Fruit fly (Drosophila melanogaster) whole organism, embryonic: Measurements from ENCODE around the gene ND-23.

Experiments
- Atf-2 ChIP-seq: fragments of 200-800 bp; sonication (Bioruptor generic); optimal IDR thresholded peaks from 2 replicates; lab custom pipeline; 2016; ENCODE audit warnings: missing biosample characterization, missing genetic modification characterization
- BEAF-32 ChIP-seq: fragments of 200-800 bp; sonication (Bioruptor generic); optimal IDR thresholded peaks from 3 replicates; lab custom pipeline; 2017; ENCODE audit warnings: missing biosample characterization, missing genetic modification characterization, mild to moderate bottlenecking, moderate library complexity, missing genetic modification reagents
- CG10431 ChIP-seq: fragments of 200-800 bp; sonication (Bioruptor generic); optimal IDR thresholded peaks from 3 replicates; lab custom pipeline; 2018; ENCODE audit warnings: missing biosample characterization, mild to moderate bottlenecking, missing genetic modification characterization
- CG10654 ChIP-seq: fragments of 200-800 bp; sonication (Bioruptor generic); optimal IDR thresholded peaks from 2 replicates; lab custom pipeline; 2016; ENCODE audit warnings: missing biosample characterization, missing genetic modification characterization
- CG13287 ChIP-seq: fragments of 200-800 bp; sonication (Bioruptor generic); IDR thresholded peaks from 2 replicates; pipeline ENCODE4 v1.3.6; 2022; ENCODE audit warnings: missing biosample characterization, missing genetic modification characterization; ENCODE audit not compliant: partially characterized antibody
- CG14860 ChIP-seq: fragments of 200-800 bp; sonication (Bioruptor generic); IDR thresholded peaks from 3 replicates; pipeline ENCODE4 v1.3.6; 2022; ENCODE audit warnings: missing biosample characterization, missing genetic modification characterization; ENCODE audit not compliant: partially characterized antibody
- CG1529 ChIP-seq: fragments of 200-800 bp; sonication (Bioruptor generic); optimal IDR thresholded peaks from 3 replicates; lab custom pipeline; 2018; ENCODE audit warnings: missing biosample characterization, missing genetic modification characterization
- CG1603 ChIP-seq: fragments of 200-800 bp; sonication (Bioruptor generic); optimal IDR thresholded peaks from 2 replicates; lab custom pipeline; 2019; ENCODE audit warnings: missing biosample characterization, mild to moderate bottlenecking, missing genetic modification characterization, moderate library complexity
- CG16813 ChIP-seq: fragments of 200-800 bp; sonication (Bioruptor generic); IDR thresholded peaks from 3 replicates; pipeline ENCODE4 v1.3.6; 2022; ENCODE audit warnings: missing biosample characterization, missing genetic modification characterization; ENCODE audit not compliant: partially characterized antibody
- CG18619 ChIP-seq: fragments of 200-800 bp; sonication (Bioruptor generic); optimal IDR thresholded peaks from 3 replicates; lab custom pipeline; 2017; ENCODE audit warnings: missing biosample characterization, mild to moderate bottlenecking, missing genetic modification characterization
- CG18764 ChIP-seq: fragments of 200-800 bp; sonication (Bioruptor generic); optimal IDR thresholded peaks from 3 replicates; lab custom pipeline; 2016; ENCODE audit warnings: missing biosample characterization, missing genetic modification characterization
- CG2116 ChIP-seq: fragments of 200-800 bp; sonication (Bioruptor generic); optimal IDR thresholded peaks from 3 replicates; lab custom pipeline; 2018; ENCODE audit warnings: missing biosample characterization, mild to moderate bottlenecking, missing genetic modification characterization
- CG2129 ChIP-seq: fragments of 200-800 bp; sonication (Bioruptor generic); IDR thresholded peaks from 2 replicates; pipeline ENCODE4 v1.3.6; 2022; ENCODE audit warnings: missing biosample characterization, missing genetic modification characterization; ENCODE audit not compliant: partially characterized antibody
- CG6175 ChIP-seq: fragments of 200-800 bp; sonication (Bioruptor generic); IDR thresholded peaks from 3 replicates; pipeline ENCODE4 v1.3.6; 2022; ENCODE audit warnings: missing biosample characterization, missing genetic modification characterization
- CG8944 ChIP-seq: fragments of 200-800 bp; sonication (Bioruptor generic); optimal IDR thresholded peaks from 3 replicates; lab custom pipeline; 2016; ENCODE audit warnings: missing biosample characterization, missing genetic modification characterization
- Doc3 ChIP-seq: fragments of 200-800 bp; sonication (Bioruptor generic); IDR thresholded peaks from 3 replicates; pipeline ENCODE4 v1.3.6; 2022; ENCODE audit warnings: missing biosample characterization, missing genetic modification characterization; ENCODE audit not compliant: partially characterized antibody
- Dp ChIP-seq: fragments of 200-800 bp; sonication (Bioruptor generic); optimal IDR thresholded peaks from 2 replicates; lab custom pipeline; 2018; ENCODE audit warnings: missing biosample characterization, mild to moderate bottlenecking, missing genetic modification characterization, moderate library complexity
- Dref ChIP-seq: fragments of 200-800 bp; sonication (Bioruptor generic); IDR thresholded peaks from 2 replicates; pipeline ENCODE4 v1.3.6; 2022; ENCODE audit warnings: missing biosample characterization, missing genetic modification characterization
- E2f2 ChIP-seq: fragments of 200-800 bp; sonication (Bioruptor generic); IDR thresholded peaks from 2 replicates; pipeline ENCODE4 v1.3.6; 2022; ENCODE audit warnings: missing biosample characterization, missing genetic modification characterization
- HHEX ChIP-seq: fragments of 200-800 bp; sonication (Bioruptor generic); optimal IDR thresholded peaks from 3 replicates; lab custom pipeline; 2017; ENCODE audit warnings: missing biosample characterization, mild to moderate bottlenecking, missing genetic modification characterization, missing genetic modification reagents
- Hey ChIP-seq: fragments of 200-800 bp; sonication (Bioruptor generic); optimal IDR thresholded peaks from 3 replicates; lab custom pipeline; 2018; ENCODE audit warnings: missing biosample characterization, mild to moderate bottlenecking, missing genetic modification characterization
- Hmr ChIP-seq: fragments of 200-800 bp; sonication (Bioruptor generic); optimal IDR thresholded peaks from 3 replicates; lab custom pipeline; 2017; ENCODE audit warnings: mild to moderate bottlenecking, missing biosample characterization, missing genetic modification reagents, missing genetic modification characterization
- Hr51 ChIP-seq, 2 experiments: fragments of 200-800 bp; sonication (Bioruptor generic); optimal IDR thresholded peaks; 2 replicates in 1 of 2; 3 replicates in 1 of 2; lab custom pipeline; 2016 to 2018; ENCODE audit warnings: missing biosample characterization in 2 of 2, missing genetic modification characterization in 2 of 2, mild to moderate bottlenecking in 1 of 2, moderate library complexity in 1 of 2
- Hsf ChIP-seq: fragments of 200-800 bp; sonication (Bioruptor generic); optimal IDR thresholded peaks from 3 replicates; lab custom pipeline; 2016; ENCODE audit warnings: missing biosample characterization, missing genetic modification characterization
- MBD-R2 ChIP-seq: fragments of 200-800 bp; sonication (Bioruptor generic); IDR thresholded peaks from 2 replicates; pipeline ENCODE4 v1.3.6; 2022; ENCODE audit warnings: missing biosample characterization, missing genetic modification characterization
- MTF-1 ChIP-seq: fragments of 200-800 bp; sonication (Bioruptor generic); optimal IDR thresholded peaks from 2 replicates; lab custom pipeline; 2018; ENCODE audit warnings: missing biosample characterization, mild to moderate bottlenecking, missing genetic modification characterization, borderline replicate concordance
- Mrtf ChIP-seq: fragments of 200-800 bp; sonication (Bioruptor generic); IDR thresholded peaks from 3 replicates; pipeline ENCODE4 v1.3.6; 2022; ENCODE audit warnings: missing biosample characterization, missing genetic modification characterization
- Rfx ChIP-seq: fragments of 200-800 bp; sonication (Bioruptor generic); IDR thresholded peaks from 2 replicates; pipeline ENCODE4 v1.3.6; 2022; ENCODE audit warnings: missing biosample characterization, missing genetic modification characterization
- Scr ChIP-seq: fragments of 200-800 bp; sonication (Bioruptor generic); IDR thresholded peaks from 2 replicates; pipeline ENCODE4 v1.3.6; 2022; ENCODE audit warnings: missing biosample characterization, missing genetic modification characterization; ENCODE audit not compliant: partially characterized antibody
- Xrp1 ChIP-seq: fragments of 200-800 bp; sonication (Bioruptor generic); IDR thresholded peaks from 2 replicates; pipeline ENCODE4 v1.3.6; 2022; ENCODE audit warnings: missing biosample characterization, missing genetic modification characterization
- amos ChIP-seq: fragments of 200-800 bp; sonication (Bioruptor generic); IDR thresholded peaks from 2 replicates; pipeline ENCODE4 v1.3.6; 2022; ENCODE audit warnings: missing biosample characterization, missing genetic modification characterization; ENCODE audit not compliant: partially characterized antibody
- chinmo ChIP-seq: fragments of 200-800 bp; sonication (Bioruptor generic); IDR thresholded peaks from 4 replicates; pipeline ENCODE4 v1.3.6; 2022; ENCODE audit warnings: missing biosample characterization, missing genetic modification characterization; ENCODE audit not compliant: partially characterized antibody
- croc ChIP-seq: fragments of 200-800 bp; sonication (Bioruptor generic); conservative IDR thresholded peaks from 3 replicates; pipeline ENCODE4 v1.3.6; 2022; ENCODE audit warnings: missing biosample characterization, missing genetic modification characterization
- h ChIP-seq: fragments of >200 bp; optimal IDR thresholded peaks from 2 replicates; lab custom pipeline; 2017
- hkb ChIP-seq, 2 experiments: fragments of 200-800 bp in 1 of 2; fragments of >200 bp in 1 of 2; sonication (Bioruptor generic) in 1 of 2; IDR thresholded peaks in 1 of 2; optimal IDR thresholded peaks in 1 of 2; 2 replicates each; pipeline versions ENCODE4 v1.3.6 to Lab custom; 2017 to 2022; ENCODE audit warnings: missing biosample characterization in 1 of 2, missing genetic modification characterization in 1 of 2
- hth ChIP-seq: fragments of >200 bp; optimal IDR thresholded peaks from 2 replicates; lab custom pipeline; 2017; ENCODE audit warnings: inconsistent platforms
- inv ChIP-seq: fragments of 200-800 bp; sonication (Bioruptor generic); IDR thresholded peaks from 2 replicates; pipeline ENCODE4 v1.3.6; 2022; ENCODE audit warnings: missing biosample characterization, missing genetic modification characterization; ENCODE audit not compliant: partially characterized antibody
- jing ChIP-seq: fragments of 200-800 bp; sonication (Bioruptor generic); optimal IDR thresholded peaks from 2 replicates; lab custom pipeline; 2018; ENCODE audit warnings: missing biosample characterization, mild to moderate bottlenecking, missing genetic modification characterization
- nmo ChIP-seq: fragments of 200-800 bp; sonication (Bioruptor generic); optimal IDR thresholded peaks from 2 replicates; lab custom pipeline; 2018; ENCODE audit warnings: missing biosample characterization, mild to moderate bottlenecking, missing genetic modification characterization, moderate library complexity
- org-1 ChIP-seq: fragments of 200-800 bp; sonication (Bioruptor generic); optimal IDR thresholded peaks from 2 replicates; lab custom pipeline; 2017; ENCODE audit warnings: missing biosample characterization, missing genetic modification characterization
- pita ChIP-seq: fragments of 200-800 bp; sonication (Bioruptor generic); optimal IDR thresholded peaks from 2 replicates; lab custom pipeline; 2017; ENCODE audit warnings: missing biosample characterization, mild to moderate bottlenecking, missing genetic modification characterization
- ranshi ChIP-seq: fragments of 200-800 bp; sonication (Bioruptor generic); IDR thresholded peaks from 2 replicates; pipeline ENCODE4 v1.3.6; 2022; ENCODE audit warnings: missing biosample characterization, missing genetic modification characterization
- repo ChIP-seq: fragments of 200-800 bp; sonication (Bioruptor generic); optimal IDR thresholded peaks from 2 replicates; lab custom pipeline; 2016; ENCODE audit warnings: missing biosample characterization, missing genetic modification characterization
- sens ChIP-seq: fragments of 200-800 bp; sonication (Bioruptor generic); peaks from one replicate; lab custom pipeline; 2016; ENCODE audit warnings: missing biosample characterization, missing genetic modification characterization
- sisA ChIP-seq: fragments of 200-800 bp; sonication (Bioruptor generic); IDR thresholded peaks from 2 replicates; pipeline ENCODE4 v1.3.6; 2022; ENCODE audit warnings: missing biosample characterization, missing genetic modification characterization
- ttk ChIP-seq: fragments of 200-800 bp; sonication (Bioruptor generic); IDR thresholded peaks from 2 replicates; pipeline ENCODE4 v2.1.2; 2022; ENCODE audit warnings: missing biosample characterization, missing genetic modification characterization
- unc-4 ChIP-seq: fragments of 200-800 bp; sonication (Bioruptor generic); IDR thresholded peaks from 2 replicates; pipeline ENCODE4 v1.3.6; 2022; ENCODE audit warnings: missing biosample characterization, missing genetic modification characterization; ENCODE audit not compliant: partially characterized antibody
- vnd ChIP-seq: fragments of 200-800 bp; sonication (Bioruptor generic); IDR thresholded peaks from 3 replicates; pipeline ENCODE4 v1.3.6; 2022; ENCODE audit warnings: missing biosample characterization, missing genetic modification characterization; ENCODE audit not compliant: partially characterized antibody

The ND-23 gene

DNA sequence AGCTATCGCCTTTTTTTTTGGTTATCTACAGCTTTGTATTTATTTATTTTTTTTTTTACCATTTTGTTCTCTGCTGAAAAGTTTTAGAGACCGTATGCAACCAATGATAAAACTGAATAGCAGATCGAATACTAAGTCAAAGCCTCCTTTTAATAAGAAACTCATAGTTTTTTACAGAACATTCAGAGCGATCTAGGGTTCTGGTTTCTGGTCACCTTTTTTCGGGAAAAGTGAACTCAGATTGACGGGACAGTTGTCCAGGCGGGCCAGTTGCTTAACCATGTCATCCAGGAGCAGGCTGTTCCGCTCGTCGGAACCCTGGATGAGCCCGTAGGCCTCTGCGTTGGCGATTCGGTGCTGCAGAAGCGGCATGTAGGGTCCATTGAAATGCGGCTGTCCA is 3.6 kb downstream of the ND-23 start, which contains the start of gene CG43318:
Gene CG43318 (minus strand): TSS at position 101 of the 400 bp plus-strand sequence.
- TF ChIP-seq pita (GFP tag; lab: Kevin White, UChicago), result no peak
- no peak for TF ChIP-seq h (lab: Kevin White, UChicago)
- TF ChIP-seq CG10431 (GFP tag; lab: Kevin White, UChicago), result no peak
- no peak for TF ChIP-seq Xrp1 (GFP tag; lab: Robert Waterston, UW)
- no peak for TF ChIP-seq nmo
- no peak for TF ChIP-seq CG18764 (GFP tag; lab: Kevin White, UChicago)
- TF ChIP-seq CG8944 (GFP tag; lab: Kevin White, UChicago), result no peak
- no peak for TF ChIP-seq Rfx
- no peak for TF ChIP-seq croc (GFP tag; lab: Robert Waterston, UW)
- no peak for TF ChIP-seq ranshi (GFP tag; lab: Robert Waterston, UW)
- TF ChIP-seq repo (GFP tag; lab: Kevin White, UChicago), result no peak
- TF ChIP-seq amos (GFP tag; lab: Robert Waterston, UW), result no peak
- TF ChIP-seq Hr51 (GFP tag; optimal IDR thresholded peaks at IDR 0.05; lab: Kevin White, UChicago), result no peak
- no peak for TF ChIP-seq MTF-1 (GFP tag; lab: Kevin White, UChicago)

DNA sequence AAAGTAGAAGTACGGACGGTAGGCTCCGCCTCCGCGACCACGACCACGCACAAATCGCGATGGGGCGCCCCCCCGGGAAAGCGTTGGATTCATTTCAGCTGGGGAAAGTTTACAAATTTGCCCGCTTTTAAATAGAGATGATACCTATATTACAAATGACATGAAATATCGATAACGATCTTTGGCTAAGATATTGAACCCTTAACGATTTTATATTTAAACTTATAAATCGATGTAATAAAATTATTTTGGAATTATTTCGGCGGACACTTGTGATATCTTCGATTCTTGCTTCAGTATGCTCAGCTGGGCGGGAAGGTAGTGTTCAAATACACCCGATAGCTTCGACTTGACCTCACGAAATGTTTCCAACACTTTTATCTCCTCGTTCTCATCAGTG is 4.4 kb downstream of the ND-23 start, which contains the start of gene rec:
Gene rec (minus strand): TSS at position 108 of the 400 bp plus-strand sequence.
- TF ChIP-seq E2f2 (GFP tag; lab: Robert Waterston, UW), result peak; percentile 70
- 0 out of 2 replicates have a peak, but pooled peaks have one; percentile 7 for TF ChIP-seq inv (GFP tag; lab: Robert Waterston, UW)
- TF ChIP-seq Hsf (GFP tag; lab: Kevin White, UChicago), result no peak
- TF ChIP-seq CG10654 (GFP tag; lab: Kevin White, UChicago), result no peak
- TF ChIP-seq CG6175 (GFP tag; lab: Robert Waterston, UW), result no peak
- 0 out of 3 replicates have a peak, but pooled peaks have one; percentile 31 for TF ChIP-seq vnd (GFP tag; lab: Robert Waterston, UW)
- TF ChIP-seq sisA, result no peak
- 0 out of 4 replicates have a peak, but pooled peaks have one; percentile 42 for TF ChIP-seq chinmo (GFP tag; lab: Robert Waterston, UW)
- no peak for TF ChIP-seq Atf-2
- no peak for TF ChIP-seq CG1529
- peak; percentile 26 for TF ChIP-seq CG2116 (GFP tag; lab: Kevin White, UChicago)
- peak; percentile 74 for TF ChIP-seq CG13287 (GFP tag; lab: Robert Waterston, UW)
- no peak for TF ChIP-seq org-1
- peak; percentile 43 for TF ChIP-seq amos (GFP tag; lab: Robert Waterston, UW)
- TF ChIP-seq CG18619 (GFP tag; lab: Kevin White, UChicago), result no peak
- peak; percentile 17; the same call in 1 of the 2 replicates for TF ChIP-seq CG2129 (GFP tag; lab: Robert Waterston, UW)
- peak; percentile 33 for TF ChIP-seq MBD-R2 (GFP tag; lab: Robert Waterston, UW)
- TF ChIP-seq BEAF-32 (GFP tag; lab: Kevin White, UChicago), result peak; percentile 60
- TF ChIP-seq Doc3, result peak; percentile 52; the same call in 1 of the 3 replicates
- no peak for TF ChIP-seq Hey (tag; lab: Kevin White, UChicago)
- TF ChIP-seq jing (GFP tag; lab: Kevin White, UChicago), result no peak
- no peak for TF ChIP-seq hkb (optimal IDR thresholded peaks at IDR 0.05; lab: Kevin White, UChicago)
- no peak for TF ChIP-seq hkb (GFP tag; IDR thresholded peaks at IDR 0.05; lab: Robert Waterston, UW)
- no peak for TF ChIP-seq Mrtf (GFP tag; lab: Robert Waterston, UW)
- TF ChIP-seq CG16813, result peak; percentile 35; the same call in 2 of the 3 replicates
- peak; percentile 63 for TF ChIP-seq unc-4
- TF ChIP-seq hth (lab: Kevin White, UChicago), result no peak
- peak; percentile 54 for TF ChIP-seq Dp (GFP tag; lab: Kevin White, UChicago)
- TF ChIP-seq HHEX (GFP tag; lab: Kevin White, UChicago), result no peak
- peak; percentile 52 for TF ChIP-seq Dref (GFP tag; lab: Robert Waterston, UW)
- TF ChIP-seq sens, result peak; percentile 17
- TF ChIP-seq Scr (GFP tag; lab: Robert Waterston, UW), result peak; percentile 64
- no peak for TF ChIP-seq ttk
- no peak for TF ChIP-seq Hmr (GFP tag; lab: Kevin White, UChicago)
- TF ChIP-seq CG1603 (tag; lab: Kevin White, UChicago), result peak; percentile 36
- TF ChIP-seq CG14860 (GFP tag; lab: Robert Waterston, UW), result peak; percentile 41; the same call in 1 of the 3 replicates
